Worm (Caenorhabditis elegans): ENCODE measurements around the gene C24A3.1.

- TF ChIP-seq tbx-37 (GFP tag; conservative IDR thresholded peaks at IDR 0.05) (no peak), flt-1 (GFP tag; IDR thresholded peaks at IDR 0.05) (no peak), ama-1 (optimal IDR thresholded peaks at IDR 0.05) (no peak), pes-1 (GFP tag; IDR thresholded peaks at IDR 0.05) (no peak), ceh-36 (tag; optimal IDR thresholded peaks at IDR 0.05) (no peak), tra-4 (tag; optimal IDR thresholded peaks at IDR 0.05) (no peak), scrt-1 (GFP tag; IDR thresholded peaks at IDR 0.05) (no peak), hmg-4 (GFP tag; optimal IDR thresholded peaks at IDR 0.05) (no peak), ets-7 (tag; optimal IDR thresholded peaks at IDR 0.05) (no peak), hmbx-1 (tag; optimal IDR thresholded peaks at IDR 0.05) (no peak), aly-1 (tag; optimal IDR thresholded peaks at IDR 0.05) (no peak), ceh-13 (GFP tag; optimal IDR thresholded peaks at IDR 0.05) (no peak), hnd-1 (tag; optimal IDR thresholded peaks at IDR 0.05) (no peak)
Observed at ce11 chrX:9023816-9024215, 24.9 kb downstream of the C24A3.1 start.
